Fruit fly (Drosophila melanogaster) whole organism: ENCODE data around the gene CG9953.

Source experiments
- CG8478 ChIP-seq: fragments of >200 bp; optimal IDR thresholded peaks from 2 replicates; lab custom pipeline; 2018; ENCODE audit warnings: inconsistent platforms
- Dll ChIP-seq: fragments of >200 bp; optimal IDR thresholded peaks from 2 replicates; lab custom pipeline; 2017
- EcR ChIP-seq, 2 experiments: fragments of >200 bp; optimal IDR thresholded peaks; 2 replicates each; lab custom pipeline; 2017; ENCODE audit warnings: missing biosample characterization in 2 of 2, missing genetic modification characterization in 2 of 2, missing genetic modification reagents in 2 of 2
- pan ChIP-seq: fragments of >200 bp; optimal IDR thresholded peaks from 2 replicates; lab custom pipeline; 2017
- psq ChIP-seq: fragments of >200 bp; optimal IDR thresholded peaks from 2 replicates; lab custom pipeline; 2017
- usp ChIP-seq: fragments of >200 bp; optimal IDR thresholded peaks from 2 replicates; lab custom pipeline; 2017; ENCODE audit warnings: missing biosample characterization, missing genetic modification characterization, mixed read lengths

DNA sequence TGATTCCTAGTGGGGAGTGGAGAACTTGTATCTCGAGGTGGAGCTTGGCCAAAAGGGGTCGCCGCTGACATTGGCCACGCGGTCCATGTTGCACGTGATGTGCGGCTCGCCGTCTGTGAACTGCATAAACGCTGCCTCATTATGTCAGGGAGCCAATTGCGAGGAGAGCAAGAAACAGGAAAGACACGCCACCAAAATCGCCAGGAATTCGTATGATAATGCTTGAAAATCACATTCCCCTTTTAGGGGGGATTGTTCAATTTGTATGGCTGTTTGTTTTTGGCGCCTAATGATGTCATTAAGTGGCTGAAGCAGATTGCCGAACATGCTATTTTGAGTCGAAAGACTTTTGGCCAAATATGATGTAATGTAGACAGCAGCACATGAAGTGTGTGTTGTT lies 40.4 kb downstream of the CG9953 start:
- TF ChIP-seq EcR (GFP tag; optimal IDR thresholded peaks at IDR 0.05; lab: Kevin White, UChicago) (no peak), pan (lab: Kevin White, UChicago) (no peak), Dll (lab: Kevin White, UChicago) (no peak), CG8478 (lab: Kevin White, UChicago) (no peak), psq (lab: Kevin White, UChicago) (no peak), usp (GFP tag; lab: Kevin White, UChicago) (no peak)
